Worm (Caenorhabditis elegans) whole organism, L4 larva: Measurements from ENCODE around the gene timm-17B.2.

Source experiments
- D1046.2 ChIP-seq: fragments of 200-800 bp; sonication (Bioruptor generic); IDR thresholded peaks from 2 replicates; pipeline ENCODE4 v1.3.6; 2022; ENCODE audit warnings: missing genetic modification characterization, missing compliant biosample characterization
- F49E8.2 ChIP-seq: sonication (generic microtip); optimal IDR thresholded peaks from 2 replicates; lab custom pipeline; 2016; ENCODE audit warnings: missing compliant biosample characterization, mild to moderate bottlenecking, missing genetic modification characterization, borderline replicate concordance
- Y48G9A.11 ChIP-seq: fragments of 200-800 bp; sonication (Bioruptor generic); IDR thresholded peaks from 2 replicates; pipeline ENCODE4 v1.3.6; 2022; ENCODE audit warnings: missing genetic modification reagents, missing genetic modification characterization, missing compliant biosample characterization
- aha-1 ChIP-seq: fragments of 150-350 bp; peaks from one replicate; lab custom pipeline; 2014; ENCODE audit warnings: missing biosample characterization, missing genetic modification characterization
- aly-2 ChIP-seq: sonication (generic microtip); optimal IDR thresholded peaks from 2 replicates; lab custom pipeline; 2018; ENCODE audit warnings: missing biosample characterization, missing genetic modification characterization
- ama-1 ChIP-seq: fragments of 150-350 bp; optimal IDR thresholded peaks from 2 replicates; lab custom pipeline; 2014; ENCODE audit warnings: inconsistent platforms, mixed read lengths
- ceh-44 ChIP-seq: fragments of 200-800 bp; sonication (Bioruptor generic); IDR thresholded peaks from 2 replicates; pipeline ENCODE4 v1.3.6; 2022; ENCODE audit warnings: missing genetic modification reagents, missing genetic modification characterization, missing compliant biosample characterization
- cey-2 ChIP-seq: sonication (generic microtip); optimal IDR thresholded peaks from 3 replicates; lab custom pipeline; 2017; ENCODE audit warnings: missing genetic modification characterization, mild to moderate bottlenecking, missing compliant biosample characterization, antibody characterized with exemption, borderline replicate concordance; ENCODE audit not compliant: insufficient read depth
- daf-16 ChIP-seq, 3 experiments: sonication (generic microtip); optimal IDR thresholded peaks; 2 replicates each; lab custom pipeline; 2016 to 2017; ENCODE audit warnings: missing genetic modification characterization in 3 of 3, missing genetic modification reagents in 3 of 3, mild to moderate bottlenecking in 2 of 3, missing compliant biosample characterization in 2 of 3, missing biosample characterization in 1 of 3, moderate library complexity in 1 of 3
- dmd-6 ChIP-seq: fragments of 200-800 bp; sonication (Bioruptor generic); IDR thresholded peaks from 2 replicates; pipeline ENCODE4 v1.3.6; 2022; ENCODE audit warnings: missing genetic modification reagents, missing genetic modification characterization, missing compliant biosample characterization
- dmd-8 ChIP-seq: fragments of 200-800 bp; sonication (Bioruptor generic); IDR thresholded peaks from 2 replicates; pipeline ENCODE4 v1.3.6; 2022; ENCODE audit warnings: missing genetic modification characterization, missing compliant biosample characterization
- dve-1 ChIP-seq: sonication (generic microtip); optimal IDR thresholded peaks from 2 replicates; lab custom pipeline; 2017; ENCODE audit warnings: antibody characterized with exemption, mild to moderate bottlenecking, missing genetic modification characterization, missing compliant biosample characterization; ENCODE audit not compliant: insufficient read depth
- egl-27 ChIP-seq: sonication (generic microtip); optimal IDR thresholded peaks from 3 replicates; lab custom pipeline; 2017; ENCODE audit warnings: missing biosample characterization, missing genetic modification reagents, missing genetic modification characterization
- fkh-10 ChIP-seq: fragments of 150-350 bp; optimal IDR thresholded peaks from 2 replicates; lab custom pipeline; 2014; ENCODE audit warnings: missing biosample characterization, missing genetic modification reagents, missing genetic modification characterization
- gei-8 ChIP-seq: fragments of 200-800 bp; sonication (Bioruptor generic); optimal IDR thresholded peaks from 2 replicates; lab custom pipeline; 2018; ENCODE audit warnings: mild to moderate bottlenecking, missing genetic modification characterization, missing compliant biosample characterization
- jun-1 ChIP-seq: fragments of 150-350 bp; optimal IDR thresholded peaks from 2 replicates; lab custom pipeline; 2014; ENCODE audit warnings: missing biosample characterization, missing genetic modification reagents, missing genetic modification characterization
- lin-13 ChIP-seq: fragments of 150-350 bp; optimal IDR thresholded peaks from 2 replicates; lab custom pipeline; 2014; ENCODE audit warnings: missing biosample characterization, missing genetic modification reagents, missing genetic modification characterization
- lsy-2 ChIP-seq, 2 experiments: fragments of 150-350 bp in 1 of 2; sonication (generic microtip) in 1 of 2; optimal IDR thresholded peaks; 2 replicates each; lab custom pipeline; 2014 to 2017; ENCODE audit warnings: missing biosample characterization in 2 of 2, missing genetic modification characterization in 2 of 2
- mdl-1 ChIP-seq, 2 experiments: fragments of 150-350 bp in 1 of 2; sonication (generic microtip) in 1 of 2; optimal IDR thresholded peaks; 2 replicates each; lab custom pipeline; 2014 to 2017; ENCODE audit warnings: missing biosample characterization in 2 of 2, missing genetic modification characterization in 2 of 2
- mep-1 ChIP-seq: fragments of 150-350 bp; sonication (generic microtip); optimal IDR thresholded peaks from 3 replicates; lab custom pipeline; 2014; ENCODE audit warnings: missing biosample characterization, missing genetic modification characterization
- nhr-25 ChIP-seq: sonication (generic microtip); optimal IDR thresholded peaks from 2 replicates; lab custom pipeline; 2017; ENCODE audit warnings: missing genetic modification characterization, mild to moderate bottlenecking, missing compliant biosample characterization, antibody characterized with exemption, moderate library complexity, borderline replicate concordance; ENCODE audit not compliant: insufficient read depth
- nhr-28 ChIP-seq: fragments of 150-350 bp; optimal IDR thresholded peaks from 2 replicates; lab custom pipeline; 2014; ENCODE audit warnings: missing biosample characterization, missing genetic modification characterization
- nhr-41 ChIP-seq: fragments of 200-800 bp; sonication (Bioruptor generic); IDR thresholded peaks from 2 replicates; pipeline ENCODE4 v1.3.6; 2022; ENCODE audit warnings: missing genetic modification reagents, missing genetic modification characterization, missing compliant biosample characterization
- nhr-42 ChIP-seq: fragments of 200-800 bp; sonication (Bioruptor generic); IDR thresholded peaks from 2 replicates; pipeline ENCODE4 v1.3.6; 2022; ENCODE audit warnings: missing genetic modification characterization, missing compliant biosample characterization
- nhr-48 ChIP-seq: sonication (generic microtip); optimal IDR thresholded peaks from 2 replicates; lab custom pipeline; 2016; ENCODE audit warnings: mild to moderate bottlenecking, missing genetic modification characterization, missing compliant biosample characterization
- nhr-6 ChIP-seq: fragments of 150-350 bp; optimal IDR thresholded peaks from 2 replicates; lab custom pipeline; 2014; ENCODE audit warnings: missing biosample characterization, missing genetic modification characterization
- nhr-77 ChIP-seq: fragments of 150-350 bp; optimal IDR thresholded peaks from 2 replicates; lab custom pipeline; 2014; ENCODE audit warnings: missing biosample characterization, missing genetic modification characterization
- pha-4 ChIP-seq, 2 experiments: fragments of 150-350 bp in 1 of 2; fragments of 200-800 bp in 1 of 2; sonication (Bioruptor generic) in 1 of 2; IDR thresholded peaks in 1 of 2; optimal IDR thresholded peaks in 1 of 2; 2 replicates each; pipeline versions ENCODE4 v1.3.6 to Lab custom; 2014 to 2022; ENCODE audit warnings: missing genetic modification characterization in 2 of 2, missing genetic modification reagents in 2 of 2, missing biosample characterization in 1 of 2, missing compliant biosample characterization in 1 of 2
- php-3 ChIP-seq: fragments of 200-800 bp; sonication (Bioruptor generic); IDR thresholded peaks from 2 replicates; pipeline ENCODE4 v1.3.6; 2022; ENCODE audit warnings: missing genetic modification reagents, missing genetic modification characterization, missing compliant biosample characterization
- pqm-1 ChIP-seq: sonication (generic microtip); optimal IDR thresholded peaks from 2 replicates; lab custom pipeline; 2017; ENCODE audit warnings: missing biosample characterization, missing genetic modification characterization
- rbr-2 ChIP-seq: sonication (generic microtip); optimal IDR thresholded peaks from 2 replicates; lab custom pipeline; 2016; ENCODE audit warnings: missing genotype, missing genetic modification characterization, missing compliant biosample characterization
- saeg-2 ChIP-seq: fragments of 200-800 bp; sonication (Bioruptor generic); IDR thresholded peaks from 2 replicates; pipeline ENCODE4 v1.3.6; 2022; ENCODE audit warnings: missing genetic modification reagents, missing genetic modification characterization, missing compliant biosample characterization
- spr-1 ChIP-seq: sonication (generic microtip); optimal IDR thresholded peaks from 2 replicates; lab custom pipeline; 2016; ENCODE audit warnings: mild to moderate bottlenecking, missing genetic modification characterization, missing compliant biosample characterization
- spr-3 ChIP-seq: fragments of 200-800 bp; sonication (Bioruptor generic); optimal IDR thresholded peaks from 2 replicates; lab custom pipeline; 2018; ENCODE audit warnings: mild to moderate bottlenecking, missing genetic modification characterization, missing compliant biosample characterization
- tag-97 ChIP-seq: fragments of 200-800 bp; sonication (Bioruptor generic); IDR thresholded peaks from 2 replicates; pipeline ENCODE4 v1.3.6; 2022; ENCODE audit warnings: missing genetic modification characterization, missing compliant biosample characterization
- unc-130 ChIP-seq: sonication (generic microtip); optimal IDR thresholded peaks from 2 replicates; lab custom pipeline; 2016; ENCODE audit warnings: missing genetic modification reagents, missing genetic modification characterization, missing compliant biosample characterization
- unc-62 ChIP-seq, 3 experiments: fragments of 150-350 bp in 1 of 3; sonication (generic microtip); optimal IDR thresholded peaks in 2 of 3; peaks in 1 of 3; 1 replicate in 1 of 3; 2 replicates in 2 of 3; lab custom pipeline; 2014 to 2017; ENCODE audit warnings: missing biosample characterization in 3 of 3, missing genetic modification characterization in 3 of 3, missing genetic modification reagents in 3 of 3, missing genotype in 1 of 3
- vab-7 ChIP-seq: fragments of 200-800 bp; sonication (Bioruptor generic); IDR thresholded peaks from 2 replicates; pipeline ENCODE4 v1.3.6; 2022; ENCODE audit warnings: missing genetic modification reagents, missing genetic modification characterization, missing compliant biosample characterization
- zfp-2 ChIP-seq: sonication (generic microtip); optimal IDR thresholded peaks from 2 replicates; lab custom pipeline; 2016; ENCODE audit warnings: mild to moderate bottlenecking, missing genetic modification characterization, missing compliant biosample characterization

The timm-17B.2 gene

DNA sequence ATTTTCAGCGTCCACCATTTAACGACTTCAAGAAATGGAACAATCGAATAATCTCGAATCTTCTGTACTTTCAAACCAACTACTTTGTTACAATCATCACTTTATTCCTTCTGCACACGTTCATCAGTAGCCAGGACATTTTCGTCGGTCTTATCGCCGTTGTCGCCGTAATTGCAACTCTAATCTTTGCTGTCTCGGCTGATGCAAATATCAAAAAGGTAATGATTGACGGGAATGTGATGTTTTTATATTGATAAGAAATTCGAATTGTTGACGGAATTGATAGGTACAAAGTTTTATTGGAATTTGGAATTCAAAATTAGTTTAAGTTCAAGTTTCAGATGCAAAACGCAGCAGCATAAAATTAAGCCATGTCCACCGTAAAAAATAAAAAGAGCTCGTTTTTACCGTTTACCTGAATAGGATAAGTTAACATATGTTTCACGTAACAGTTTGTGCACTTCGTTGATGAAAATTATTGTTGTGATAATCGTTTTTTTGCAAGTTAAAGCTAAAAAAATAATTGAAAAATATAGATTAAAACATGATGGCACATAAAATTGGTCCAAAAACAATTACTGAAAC, 16.1 kb upstream of the timm-17B.2 start (continued):
- TF ChIP-seq pha-4 (GFP tag; IDR thresholded peaks at IDR 0.05; lab: Robert Waterston, UW) (no peak), pha-4 (tag; optimal IDR thresholded peaks at IDR 0.05; lab: Kevin White, UChicago) (no peak), nhr-41 (GFP tag; lab: Robert Waterston, UW) (no peak), dmd-6 (GFP tag; lab: Robert Waterston, UW) (peak; percentile 94), nhr-25 (no peak), lsy-2 (tag; optimal IDR thresholded peaks at IDR 0.05; lab: Kevin White, UChicago) (no peak), ama-1 (lab: Kevin White, UChicago) (no peak), spr-3 (no peak), spr-1 (no peak), F49E8.2 (tag; lab: Kevin White, UChicago) (no peak), saeg-2 (GFP tag; lab: Robert Waterston, UW) (no peak), ceh-44 (GFP tag; lab: Robert Waterston, UW) (no peak), D1046.2 (GFP tag; lab: Robert Waterston, UW) (no peak), aha-1 (tag; lab: Kevin White, UChicago) (peak; percentile 9), unc-130 (no peak), jun-1 (tag; lab: Kevin White, UChicago) (no peak), lin-13 (GFP tag; lab: Kevin White, UChicago) (no peak), rbr-2 (tag; lab: Kevin White, UChicago) (no peak), nhr-42 (GFP tag; lab: Robert Waterston, UW) (no peak), unc-62 (GFP tag; optimal IDR thresholded peaks at IDR 0.05 in 1 of 2; lab: Kevin White, UChicago) (peak; percentile 47 to 93), unc-62 (tag; optimal IDR thresholded peaks at IDR 0.05; lab: Kevin White, UChicago) (no peak), egl-27 (tag; lab: Kevin White, UChicago) (no peak), nhr-6 (tag; lab: Kevin White, UChicago) (no peak), dmd-8 (GFP tag; lab: Robert Waterston, UW) (no peak), fkh-10 (GFP tag; lab: Kevin White, UChicago) (no peak), dve-1 (tag; lab: Kevin White, UChicago) (peak; percentile 77), vab-7 (GFP tag; lab: Robert Waterston, UW) (no peak), mdl-1 (tag; optimal IDR thresholded peaks at IDR 0.05; lab: Kevin White, UChicago) (no peak), Y48G9A.11 (GFP tag; lab: Robert Waterston, UW) (no peak), daf-16 (GFP tag; optimal IDR thresholded peaks at IDR 0.05; lab: Kevin White, UChicago) (peak in 1 of 2 experiments; percentile 47), daf-16 (tag; optimal IDR thresholded peaks at IDR 0.05; lab: Kevin White, UChicago) (peak; percentile 81), php-3 (peak; percentile 89), nhr-48 (tag; lab: Kevin White, UChicago) (peak; percentile 21), nhr-28 (peak; percentile 73), pqm-1 (tag; lab: Kevin White, UChicago) (peak; percentile 92), mep-1 (no peak), nhr-77 (tag; lab: Kevin White, UChicago) (peak; percentile 41), cey-2 (tag; lab: Kevin White, UChicago) (no peak), tag-97 (no peak), zfp-2 (tag; lab: Kevin White, UChicago) (no peak), gei-8 (GFP tag; lab: Kevin White, UChicago) (no peak)

ce11 chrIV:8382695-8383094, 13.8 kb upstream of the timm-17B.2 start, which contains the start of gene D2096.9:
Gene D2096.9 (minus strand): TSS chrIV:8382795.
- TF ChIP-seq spr-3 (no peak), aly-2 (no peak), unc-62 (GFP tag; optimal IDR thresholded peaks at IDR 0.05 in 1 of 2; lab: Kevin White, UChicago) (peak in 1 of 2 experiments; percentile 52), unc-62 (tag; optimal IDR thresholded peaks at IDR 0.05; lab: Kevin White, UChicago) (no peak)
- TF ChIP-seq, all 104 proteins: peak for 1
